Worm (Caenorhabditis elegans): ENCODE results near the gene F49E11.7.

DNA sequence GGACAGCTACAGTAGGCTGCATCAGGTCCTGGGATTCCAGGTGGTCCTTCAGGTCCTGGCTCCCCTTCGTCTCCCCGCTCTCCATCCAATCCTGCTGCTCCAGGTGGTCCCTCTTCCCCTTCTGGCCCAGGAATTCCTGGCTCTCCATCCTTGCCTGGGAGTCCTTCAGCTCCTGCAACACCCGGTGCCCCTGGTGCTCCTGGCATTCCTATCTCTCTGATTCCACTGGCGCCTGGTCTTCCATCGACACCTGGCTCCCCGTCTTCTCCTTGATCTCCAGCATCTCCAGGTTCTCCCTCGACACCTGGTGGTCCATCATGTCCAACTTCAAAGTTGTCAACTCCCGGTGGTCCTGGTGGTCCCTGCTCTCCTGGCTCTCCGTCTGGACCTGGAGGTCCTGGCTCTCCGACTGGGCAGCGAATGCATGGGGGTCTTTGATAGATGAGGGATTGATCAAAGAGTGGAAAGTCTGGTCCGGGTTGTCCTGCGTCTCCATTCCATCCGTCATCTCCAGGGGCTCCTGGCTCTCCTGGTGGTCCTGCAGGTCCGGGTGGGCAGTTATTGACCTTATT lies 37.1 kb downstream of the F49E11.7 start:
- TF ChIP-seq ztf-29 (GFP tag; IDR thresholded peaks at IDR 0.05) (no peak), klf-2 (GFP tag; conservative IDR thresholded peaks at IDR 0.05) (no peak), ref-1 (GFP tag; conservative IDR thresholded peaks at IDR 0.05) (no peak), flt-1 (GFP tag; IDR thresholded peaks at IDR 0.05) (no peak), med-1 (GFP tag; optimal IDR thresholded peaks at IDR 0.05; ENCODE audit: insufficient read depth) (no peak), ztf-23 (GFP tag; IDR thresholded peaks at IDR 0.05) (no peak), T22C8.4 (GFP tag; IDR thresholded peaks at IDR 0.05) (no peak)
